Worm (Caenorhabditis elegans): ENCODE results near the gene W02B12.11.

W02B12.11 gene

DNA sequence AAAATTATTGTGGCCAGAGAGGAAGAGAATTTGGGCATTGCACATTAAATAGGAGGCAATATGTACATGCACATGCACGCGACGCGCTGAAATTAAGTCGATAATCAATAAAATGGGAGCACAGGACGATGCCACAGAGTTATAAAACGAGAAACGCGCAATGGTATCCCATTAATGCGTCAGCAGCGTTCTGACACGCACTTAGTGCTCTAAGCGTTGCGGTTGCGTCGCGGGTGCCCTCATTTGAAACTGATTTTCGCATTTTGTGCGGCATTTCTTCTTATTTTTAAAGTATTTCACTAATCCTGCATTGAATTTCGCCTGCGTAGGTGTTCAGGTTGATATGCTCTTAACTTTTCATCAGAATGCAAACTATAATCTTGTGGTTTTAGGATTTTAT is 20.6 kb upstream of the W02B12.11 start, which contains the start of gene rsp-1 (continued):
- no peak for TF ChIP-seq ceh-79 (tag; optimal IDR thresholded peaks at IDR 0.05)
- peak; percentile 46 for TF ChIP-seq xnd-1 (tag; optimal IDR thresholded peaks at IDR 0.05)

DNA sequence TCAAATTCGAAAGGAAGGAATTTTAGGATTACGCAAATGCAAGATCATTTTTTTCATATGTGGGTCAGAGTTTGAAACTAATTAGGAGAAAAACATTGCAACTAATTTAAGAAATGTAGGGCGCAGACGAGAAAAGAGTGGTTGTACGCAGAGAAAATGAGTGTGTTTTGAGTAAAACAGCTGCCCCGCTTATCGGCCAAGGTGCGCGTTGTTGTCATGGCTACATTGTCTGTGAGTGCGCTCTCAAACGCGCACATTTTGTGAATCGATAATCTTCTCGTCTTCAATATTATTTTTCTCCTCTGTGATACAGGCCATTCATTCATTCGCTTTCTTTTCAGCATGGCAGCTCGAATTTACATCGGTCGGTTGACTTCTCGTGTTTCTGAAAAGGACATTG is 20.0 kb upstream of the W02B12.11 start:
- no peak for TF ChIP-seq cebp-1 (GFP tag; IDR thresholded peaks at IDR 0.05)
- peak; percentile 31 for TF ChIP-seq cebp-1 (tag; optimal IDR thresholded peaks at IDR 0.05)
- TF ChIP-seq nfyb-1 (GFP tag; IDR thresholded peaks at IDR 0.05): 0 out of 2 replicates have a peak, but pooled peaks have one; percentile 31
- no peak for TF ChIP-seq dpl-1 (GFP tag; optimal IDR thresholded peaks at IDR 0.05)
- no peak for TF ChIP-seq K11D2.4 (GFP tag; IDR thresholded peaks at IDR 0.05)
- TF ChIP-seq madf-6 (GFP tag; IDR thresholded peaks at IDR 0.05): peak; percentile 37; the same call in 1 of the 2 replicates

DNA sequence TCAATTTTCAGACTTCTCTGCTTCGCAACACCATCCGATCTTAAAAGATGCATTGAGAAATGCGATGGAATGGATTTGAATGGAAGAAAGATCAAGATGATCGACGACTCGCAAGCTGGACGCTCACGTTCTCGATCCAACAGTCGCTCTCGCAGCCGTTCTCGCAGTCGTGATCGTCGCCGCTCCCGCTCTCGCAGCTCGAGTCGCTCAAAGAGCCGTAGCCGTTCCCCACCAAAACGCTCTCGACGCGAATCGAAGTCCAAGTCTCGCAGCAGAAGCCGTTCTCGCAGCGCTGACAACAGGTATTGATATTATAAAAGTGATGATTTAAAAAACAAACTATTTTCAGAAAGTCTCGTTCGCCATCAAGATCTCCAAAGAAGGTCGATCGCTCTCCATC is 18.5 kb upstream of the W02B12.11 start:
- peak; percentile 89 for TF ChIP-seq zfh-2 (GFP tag; conservative IDR thresholded peaks at IDR 0.05)
- TF ChIP-seq madf-3 (GFP tag; IDR thresholded peaks at IDR 0.05): 0 out of 2 replicates have a peak, but pooled peaks have one; percentile 12
- TF ChIP-seq Y67H2A.10 (GFP tag; conservative IDR thresholded peaks at IDR 0.05): no peak
- peak; percentile 75; the same call in 1 of the 2 replicates for TF ChIP-seq egrh-3 (GFP tag; IDR thresholded peaks at IDR 0.05)
- TF ChIP-seq F23B12.7 (tag; optimal IDR thresholded peaks at IDR 0.05; ENCODE audit: insufficient read depth): no peak
- 0 out of 2 replicates have a peak, but pooled peaks have one; percentile 12 for TF ChIP-seq nfyb-1 (GFP tag; IDR thresholded peaks at IDR 0.05)
- TF ChIP-seq ceh-58 (GFP tag; IDR thresholded peaks at IDR 0.05): 0 out of 2 replicates have a peak, but pooled peaks have one; percentile 41
- no peak for TF ChIP-seq Y53F4B.3 (GFP tag; IDR thresholded peaks at IDR 0.05)

- no peak for TF ChIP-seq nfya-1 (tag; optimal IDR thresholded peaks at IDR 0.05; ENCODE audit: borderline replicate concordance, insufficient read depth)
- peak; percentile 18; the same call in 1 of the 2 replicates for TF ChIP-seq hmg-1.2 (GFP tag; IDR thresholded peaks at IDR 0.05)
- TF ChIP-seq dpl-1 (GFP tag; optimal IDR thresholded peaks at IDR 0.05): no peak
- no peak for TF ChIP-seq nhr-90 (tag; optimal IDR thresholded peaks at IDR 0.05)
- no peak for TF ChIP-seq ets-4 (GFP tag; optimal IDR thresholded peaks at IDR 0.05)
- TF ChIP-seq mxl-1 (tag; optimal IDR thresholded peaks at IDR 0.05): no peak
- no peak for TF ChIP-seq bed-1 (GFP tag; IDR thresholded peaks at IDR 0.05)
- no peak for TF ChIP-seq nhr-80 (tag; optimal IDR thresholded peaks at IDR 0.05)
- TF ChIP-seq F37B4.10 (GFP tag; IDR thresholded peaks at IDR 0.05): no peak
- TF ChIP-seq mel-28 (tag; optimal IDR thresholded peaks at IDR 0.05; ENCODE audit: borderline replicate concordance): no peak
- TF ChIP-seq F10E7.11 (tag; optimal IDR thresholded peaks at IDR 0.05): no peak
- TF ChIP-seq ztf-28 (GFP tag; IDR thresholded peaks at IDR 0.05): no peak
- peak; percentile 0 for TF ChIP-seq tbp1 (GFP tag; optimal IDR thresholded peaks at IDR 0.05)
- TF ChIP-seq gei-17 (GFP tag; optimal IDR thresholded peaks at IDR 0.05): no peak
- TF ChIP-seq F55B11.4 (tag; optimal IDR thresholded peaks at IDR 0.05; ENCODE audit: borderline replicate concordance, insufficient read depth): no peak
- TF ChIP-seq rpc-1 (optimal IDR thresholded peaks at IDR 0.05): no peak
- no peak for TF ChIP-seq rpc-1 (tag; optimal IDR thresholded peaks at IDR 0.05)
- peak; percentile 68; the same call in 1 of the 2 replicates for TF ChIP-seq ekl-4 (GFP tag; IDR thresholded peaks at IDR 0.05)
- TF ChIP-seq B0019.2 (GFP tag; conservative IDR thresholded peaks at IDR 0.05): no peak
- TF ChIP-seq unc-130 (GFP tag; optimal IDR thresholded peaks at IDR 0.05): no peak
- TF ChIP-seq madf-8 (GFP tag; conservative IDR thresholded peaks at IDR 0.05): no peak
- TF ChIP-seq ztf-22 (GFP tag; optimal IDR thresholded peaks at IDR 0.05): no peak
- TF ChIP-seq athp-1 (tag; optimal IDR thresholded peaks at IDR 0.05): no peak
- TF ChIP-seq Y95B8A.8 (GFP tag; IDR thresholded peaks at IDR 0.05): no peak
- no peak for TF ChIP-seq ceh-40 (GFP tag; IDR thresholded peaks at IDR 0.05)
- TF ChIP-seq tlf-1 (GFP tag; optimal IDR thresholded peaks at IDR 0.05): peak; percentile 2
- no peak for TF ChIP-seq lsl-1 (GFP tag; optimal IDR thresholded peaks at IDR 0.05)
- TF ChIP-seq hsf-1 (GFP tag; IDR thresholded peaks at IDR 0.05): peak; percentile 70; the same call in 1 of the 2 replicates
- TF ChIP-seq lag-1 (GFP tag; IDR thresholded peaks at IDR 0.05): no peak
- no peak for TF ChIP-seq Y53F4B.3 (GFP tag; IDR thresholded peaks at IDR 0.05)
- TF ChIP-seq F57C9.4 (tag; optimal IDR thresholded peaks at IDR 0.05): no peak
- no peak for TF ChIP-seq B0261.1 (tag; optimal IDR thresholded peaks at IDR 0.05)
These were observed 17.9 kb upstream of the W02B12.11 start for ce11 chrII:11455715-11456114.
